Worm (Caenorhabditis elegans): ENCODE measurements around the gene H40L08.7.

DNA sequence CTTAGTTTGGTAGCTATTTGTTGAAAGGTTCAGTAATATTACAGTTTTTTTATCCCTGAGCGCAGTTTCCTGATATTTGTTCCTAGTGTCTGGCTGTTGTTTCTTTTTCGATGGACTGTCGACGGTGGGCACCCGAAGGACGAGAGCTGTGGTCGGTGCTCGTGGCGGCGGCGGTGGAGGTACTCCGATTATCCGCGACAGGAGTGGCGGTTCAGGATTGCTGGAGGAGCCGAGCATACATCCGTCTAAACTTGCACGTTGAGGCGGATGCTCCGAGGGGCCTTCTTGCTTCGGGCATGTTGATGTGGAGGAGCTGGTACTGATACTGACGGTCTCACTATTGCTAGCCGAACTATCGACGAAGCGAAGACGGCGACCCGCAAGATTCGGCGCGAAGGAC lies 49.8 kb upstream of the H40L08.7 start:
- TF ChIP-seq med-1 (GFP tag; optimal IDR thresholded peaks at IDR 0.05; ENCODE audit: insufficient read depth) (no peak), flt-1 (GFP tag; IDR thresholded peaks at IDR 0.05) (no peak)

All from whole organism, midembryonic.